Worm (Caenorhabditis elegans) whole organism, early embryonic: ENCODE measurements around the gene K02G10.5.

ENCODE experiments used
- B0310.2 ChIP-seq: sonication (generic microtip); optimal IDR thresholded peaks from 2 replicates; lab custom pipeline; 2016; ENCODE audit warnings: mild to moderate bottlenecking, missing genetic modification characterization, missing compliant biosample characterization
- F13C5.2 ChIP-seq: sonication (generic microtip); optimal IDR thresholded peaks from 2 replicates; lab custom pipeline; 2017; ENCODE audit warnings: mild to moderate bottlenecking, missing genetic modification characterization, inconsistent platforms, missing compliant biosample characterization
- aly-1 ChIP-seq: sonication (generic microtip); optimal IDR thresholded peaks from 2 replicates; lab custom pipeline; 2016; ENCODE audit warnings: missing genetic modification characterization, missing compliant biosample characterization
- ama-1 ChIP-seq: fragments of 150-350 bp; optimal IDR thresholded peaks from 2 replicates; lab custom pipeline; 2014
- ceh-13 ChIP-seq: fragments of 200-800 bp; sonication (Bioruptor generic); optimal IDR thresholded peaks from 2 replicates; lab custom pipeline; 2018; ENCODE audit warnings: mild to moderate bottlenecking, missing genetic modification characterization, missing compliant biosample characterization
- ceh-36 ChIP-seq: sonication (generic microtip); optimal IDR thresholded peaks from 2 replicates; lab custom pipeline; 2016; ENCODE audit warnings: missing genetic modification characterization, inconsistent platforms, missing compliant biosample characterization
- ets-7 ChIP-seq: sonication (generic microtip); optimal IDR thresholded peaks from 2 replicates; lab custom pipeline; 2016; ENCODE audit warnings: missing genotype, missing genetic modification characterization, missing compliant biosample characterization
- flt-1 ChIP-seq: fragments of 200-800 bp; sonication (Bioruptor generic); IDR thresholded peaks from 2 replicates; pipeline ENCODE4 v1.3.6; 2022; ENCODE audit warnings: missing genetic modification characterization, missing compliant biosample characterization
- hmbx-1 ChIP-seq: sonication (generic microtip); optimal IDR thresholded peaks from 2 replicates; lab custom pipeline; 2016; ENCODE audit warnings: mild to moderate bottlenecking, missing genetic modification characterization, missing compliant biosample characterization
- hmg-4 ChIP-seq: fragments of 200-800 bp; sonication (Bioruptor generic); optimal IDR thresholded peaks from 2 replicates; lab custom pipeline; 2018; ENCODE audit warnings: mild to moderate bottlenecking, missing genetic modification characterization, missing compliant biosample characterization
- hnd-1 ChIP-seq: sonication (generic microtip); optimal IDR thresholded peaks from 2 replicates; lab custom pipeline; 2016; ENCODE audit warnings: missing genetic modification characterization, missing compliant biosample characterization
- pes-1 ChIP-seq: fragments of 200-800 bp; sonication (Bioruptor generic); IDR thresholded peaks from 2 replicates; pipeline ENCODE4 v1.3.6; 2022; ENCODE audit warnings: missing genetic modification reagents, missing genetic modification characterization, missing compliant biosample characterization
- scrt-1 ChIP-seq: fragments of 200-800 bp; sonication (Bioruptor generic); IDR thresholded peaks from 2 replicates; pipeline ENCODE4 v1.3.6; 2022; ENCODE audit warnings: missing genetic modification characterization, missing compliant biosample characterization
- sea-1 ChIP-seq: fragments of 200-800 bp; sonication (Bioruptor generic); conservative IDR thresholded peaks from 2 replicates; pipeline ENCODE4 v1.3.6; 2022; ENCODE audit warnings: missing genetic modification characterization, missing compliant biosample characterization
- tbx-11 ChIP-seq: fragments of 200-800 bp; sonication (Bioruptor generic); IDR thresholded peaks from 2 replicates; pipeline ENCODE4 v1.3.6; 2022; ENCODE audit warnings: missing genetic modification characterization, missing compliant biosample characterization
- tbx-37 ChIP-seq: fragments of 200-800 bp; sonication (Bioruptor generic); conservative IDR thresholded peaks from 2 replicates; pipeline ENCODE4 v1.3.6; 2022; ENCODE audit warnings: missing genetic modification reagents, missing genetic modification characterization, missing compliant biosample characterization
- tra-4 ChIP-seq: sonication (generic microtip); optimal IDR thresholded peaks from 2 replicates; lab custom pipeline; 2017; ENCODE audit warnings: missing genetic modification characterization, missing compliant biosample characterization

K02G10.5 gene

DNA sequence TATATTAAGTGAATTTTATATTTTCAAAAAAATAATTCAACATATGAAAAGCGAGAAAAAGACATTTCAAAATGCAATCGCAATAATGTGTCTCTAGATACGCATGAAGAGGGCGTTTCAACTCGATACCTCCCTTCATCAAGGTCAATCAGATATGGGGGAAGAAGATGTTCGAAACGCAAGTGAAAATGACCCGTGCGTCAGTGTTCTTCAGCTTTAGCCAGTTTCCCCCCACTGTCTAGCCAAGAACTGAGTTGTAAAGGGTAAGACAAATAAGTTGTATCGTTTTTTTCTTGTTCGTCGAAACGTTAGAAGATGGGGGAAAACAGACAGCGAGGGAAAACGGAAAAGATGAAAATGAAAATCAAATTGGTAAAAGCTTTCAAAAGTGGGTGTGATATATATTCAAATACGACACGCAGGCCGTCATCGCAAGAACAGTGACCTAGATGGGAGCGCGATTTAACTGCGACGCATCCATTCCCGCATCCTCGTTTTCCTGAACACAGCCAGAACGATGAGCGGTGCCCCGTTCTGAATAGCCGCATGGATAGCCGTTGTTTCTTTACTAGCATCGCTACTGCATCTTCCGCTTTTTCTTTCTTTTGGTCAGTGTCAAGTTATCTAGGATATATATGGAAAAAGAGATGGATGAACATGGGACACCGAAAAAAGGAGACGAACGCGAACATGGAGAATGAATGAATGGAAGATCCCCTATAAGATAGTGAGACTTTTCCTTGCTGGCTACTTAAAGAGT is 3.8 kb upstream of the K02G10.5 start:
- TF ChIP-seq sea-1 (no peak), ets-7 (tag; lab: Kevin White, UChicago) (no peak), ama-1 (lab: Kevin White, UChicago) (no peak), hnd-1 (tag; lab: Kevin White, UChicago) (no peak), tbx-11 (GFP tag; lab: Robert Waterston, UW) (no peak), tra-4 (tag; lab: Kevin White, UChicago) (no peak), B0310.2 (tag; lab: Kevin White, UChicago) (no peak), tbx-37 (no peak), flt-1 (no peak), F13C5.2 (tag; lab: Kevin White, UChicago) (no peak), ceh-13 (GFP tag; lab: Kevin White, UChicago) (no peak), pes-1 (GFP tag; lab: Robert Waterston, UW) (no peak), scrt-1 (no peak), hmg-4 (no peak), aly-1 (no peak)

ce11 chrX:4685579-4685978 is 5.4 kb downstream of the K02G10.5 start:
- TF ChIP-seq flt-1 = no peak
- TF ChIP-seq hmg-4 = no peak
- TF ChIP-seq scrt-1 = no peak
- TF ChIP-seq ceh-36 (tag; lab: Kevin White, UChicago) = no peak
- no peak for TF ChIP-seq hmbx-1 (tag; lab: Kevin White, UChicago)
- no peak for TF ChIP-seq ets-7 (tag; lab: Kevin White, UChicago)
- no peak for TF ChIP-seq hnd-1 (tag; lab: Kevin White, UChicago)
- no peak for TF ChIP-seq sea-1
- TF ChIP-seq ama-1 (lab: Kevin White, UChicago) = no peak
- no peak for TF ChIP-seq tbx-37
- TF ChIP-seq aly-1 = no peak
- no peak for TF ChIP-seq F13C5.2 (tag; lab: Kevin White, UChicago)
- TF ChIP-seq pes-1 (GFP tag; lab: Robert Waterston, UW) = no peak
- no peak for TF ChIP-seq ceh-13 (GFP tag; lab: Kevin White, UChicago)

- no peak for TF ChIP-seq hnd-1 (tag; lab: Kevin White, UChicago)
- TF ChIP-seq hmg-4 = no peak
- no peak for TF ChIP-seq tbx-11 (GFP tag; lab: Robert Waterston, UW)
- TF ChIP-seq tbx-37 = no peak
- TF ChIP-seq hmbx-1 (tag; lab: Kevin White, UChicago) = no peak
- no peak for TF ChIP-seq ceh-13 (GFP tag; lab: Kevin White, UChicago)
- TF ChIP-seq ets-7 (tag; lab: Kevin White, UChicago) = no peak
- TF ChIP-seq scrt-1 = no peak
- no peak for TF ChIP-seq B0310.2 (tag; lab: Kevin White, UChicago)
- TF ChIP-seq ama-1 (lab: Kevin White, UChicago) = no peak
- TF ChIP-seq aly-1 = no peak
These were observed 8.4 kb downstream of the K02G10.5 start, which contains the start of gene K02G10.15 for ce11 chrX:4682616-4683015. K02G10.15 (minus strand) TSS chrX:4682716.

DNA sequence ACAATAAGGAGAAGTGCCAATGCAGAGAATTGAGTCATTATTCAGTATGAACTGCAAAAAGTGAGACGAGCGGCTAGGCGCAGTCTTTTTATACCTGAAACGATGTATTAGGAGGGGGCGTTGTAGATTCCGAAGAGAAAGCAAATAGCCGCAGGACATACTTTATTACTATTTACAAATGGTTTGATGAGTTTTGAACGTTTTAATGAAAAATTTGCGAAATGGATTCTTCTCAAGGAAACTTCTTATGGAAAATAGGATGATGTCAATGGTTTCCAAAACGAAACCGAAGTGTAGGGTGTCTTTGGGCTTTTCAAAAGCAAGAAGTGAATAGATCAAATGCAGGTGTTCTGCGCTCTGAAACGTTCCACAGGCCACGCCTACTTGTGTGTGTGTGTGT is 13.0 kb downstream of the K02G10.5 start, which contains the start of gene flp-11:
flp-11 (minus strand) TSS at position 101 of the 400 bp plus-strand sequence.
- TF ChIP-seq pes-1 (GFP tag; lab: Robert Waterston, UW) = no peak
- TF ChIP-seq aly-1 = no peak
- TF ChIP-seq flt-1 = no peak
- no peak for TF ChIP-seq sea-1
- no peak for TF ChIP-seq tra-4 (tag; lab: Kevin White, UChicago)
- TF ChIP-seq tbx-11 (GFP tag; lab: Robert Waterston, UW) = no peak
- no peak for TF ChIP-seq ceh-36 (tag; lab: Kevin White, UChicago)
- no peak for TF ChIP-seq scrt-1

DNA sequence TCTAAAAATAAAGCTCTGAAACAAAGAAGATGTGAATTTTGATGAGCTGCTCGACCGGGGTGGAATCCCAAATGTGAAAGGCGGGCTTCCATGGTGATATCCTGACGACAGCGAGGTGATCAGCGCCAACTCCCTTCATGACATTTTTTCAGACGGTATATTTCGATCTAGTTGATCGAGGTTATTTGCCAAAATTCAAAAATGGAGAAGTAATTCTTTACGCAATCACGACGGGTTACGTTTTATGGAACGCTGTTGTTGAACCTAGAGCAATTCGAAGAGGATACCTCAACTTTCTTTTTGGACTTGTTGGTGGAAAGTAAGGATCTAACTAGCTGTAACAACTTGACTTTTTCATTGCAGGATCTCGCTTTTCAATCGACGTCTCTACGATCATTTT is 14.3 kb downstream of the K02G10.5 start:
- TF ChIP-seq ets-7 (tag; lab: Kevin White, UChicago) = no peak
- no peak for TF ChIP-seq ama-1 (lab: Kevin White, UChicago)
- no peak for TF ChIP-seq B0310.2 (tag; lab: Kevin White, UChicago)
- TF ChIP-seq sea-1 = no peak
- TF ChIP-seq tbx-11 (GFP tag; lab: Robert Waterston, UW) = no peak
- TF ChIP-seq ceh-36 (tag; lab: Kevin White, UChicago) = no peak
- TF ChIP-seq hmbx-1 (tag; lab: Kevin White, UChicago) = no peak
- TF ChIP-seq hmg-4 = no peak
- TF ChIP-seq F13C5.2 (tag; lab: Kevin White, UChicago) = no peak
- TF ChIP-seq flt-1 = no peak
- no peak for TF ChIP-seq tbx-37
- no peak for TF ChIP-seq scrt-1
- TF ChIP-seq pes-1 (GFP tag; lab: Robert Waterston, UW) = no peak
- no peak for TF ChIP-seq ceh-13 (GFP tag; lab: Kevin White, UChicago)
- TF ChIP-seq hnd-1 (tag; lab: Kevin White, UChicago) = no peak

- TF ChIP-seq pes-1 (GFP tag; lab: Robert Waterston, UW) (no peak), ets-7 (tag; lab: Kevin White, UChicago) (no peak), hmg-4 (no peak), ceh-36 (tag; lab: Kevin White, UChicago) (no peak), tbx-11 (GFP tag; lab: Robert Waterston, UW) (no peak), scrt-1 (no peak), F13C5.2 (tag; lab: Kevin White, UChicago) (no peak), tra-4 (tag; lab: Kevin White, UChicago) (no peak), B0310.2 (tag; lab: Kevin White, UChicago) (no peak)
These were observed 17.7 kb downstream of the K02G10.5 start, which contains the start of gene tmem-135 for ce11 chrX:4673165-4673756. tmem-135 (plus strand) TSS chrX:4673706.

DNA sequence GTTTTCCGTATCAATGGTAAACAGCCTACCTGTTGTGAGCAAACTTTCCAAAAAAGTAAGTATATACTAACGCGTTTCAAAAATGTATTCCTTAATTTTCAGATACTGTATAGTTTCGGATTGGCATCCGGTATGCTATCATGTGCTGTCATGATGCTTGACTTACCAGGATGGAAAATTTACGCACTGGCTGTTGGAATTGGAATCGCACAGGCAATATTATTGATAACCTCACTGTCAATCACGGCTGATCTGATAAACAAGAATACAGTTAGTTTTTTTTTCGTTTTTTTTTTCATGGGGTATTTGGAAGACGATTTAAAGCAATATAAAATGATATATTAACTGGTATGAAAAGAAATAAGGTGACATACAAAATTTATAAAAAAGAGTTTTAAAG is 19.2 kb downstream of the K02G10.5 start:
- no peak for TF ChIP-seq F13C5.2 (tag; lab: Kevin White, UChicago)
